Fruit fly (Drosophila melanogaster) whole organism, embryonic: Measurements from ENCODE around the gene bon.

ENCODE experiments used
- Antp ChIP-seq: fragments of 200-800 bp; sonication (Bioruptor generic); optimal IDR thresholded peaks from 3 replicates; lab custom pipeline; 2016; ENCODE audit warnings: missing biosample characterization, missing genetic modification characterization
- CG10543 ChIP-seq: fragments of 200-800 bp; sonication (Bioruptor generic); optimal IDR thresholded peaks from 3 replicates; lab custom pipeline; 2017; ENCODE audit warnings: missing biosample characterization, mild to moderate bottlenecking, missing genetic modification characterization, moderate library complexity
- CG10959 ChIP-seq: fragments of 200-800 bp; sonication (Bioruptor generic); IDR thresholded peaks from 2 replicates; pipeline ENCODE4 v1.3.6; 2022; ENCODE audit warnings: missing biosample characterization, missing genetic modification characterization
- CG10979 ChIP-seq: fragments of 200-800 bp; sonication (Bioruptor generic); optimal IDR thresholded peaks from 2 replicates; lab custom pipeline; 2018; ENCODE audit warnings: missing biosample characterization, mild to moderate bottlenecking, missing genetic modification characterization, moderate library complexity
- CG11456 ChIP-seq: fragments of 200-800 bp; sonication (Bioruptor generic); IDR thresholded peaks from 3 replicates; pipeline ENCODE4 v1.3.6; 2022; ENCODE audit warnings: missing biosample characterization, missing genetic modification characterization
- CG12391 ChIP-seq: fragments of 200-800 bp; sonication (Bioruptor generic); optimal IDR thresholded peaks from 3 replicates; lab custom pipeline; 2018; ENCODE audit warnings: missing biosample characterization, mild to moderate bottlenecking, missing genetic modification characterization, moderate library complexity
- CG12744 ChIP-seq: fragments of 200-800 bp; sonication (Bioruptor generic); optimal IDR thresholded peaks from 2 replicates; lab custom pipeline; 2016; ENCODE audit warnings: missing biosample characterization, missing genetic modification characterization
- CG12769 ChIP-seq: fragments of 200-800 bp; sonication (Bioruptor generic); optimal IDR thresholded peaks from 2 replicates; lab custom pipeline; 2019; ENCODE audit warnings: missing biosample characterization, mild to moderate bottlenecking, missing genetic modification characterization, moderate library complexity
- CG12942 ChIP-seq: fragments of 200-800 bp; sonication (Bioruptor generic); optimal IDR thresholded peaks from 3 replicates; lab custom pipeline; 2016; ENCODE audit warnings: missing biosample characterization, missing genetic modification characterization
- CG14050 ChIP-seq: fragments of 200-800 bp; sonication (Bioruptor generic); IDR thresholded peaks from 3 replicates; pipeline ENCODE4 v1.3.6; 2022; ENCODE audit warnings: missing biosample characterization, missing genetic modification characterization
- CG14965 ChIP-seq: fragments of 200-800 bp; sonication (Bioruptor generic); optimal IDR thresholded peaks from 2 replicates; lab custom pipeline; 2016; ENCODE audit warnings: missing biosample characterization, missing genetic modification characterization, borderline replicate concordance
- CG15269 ChIP-seq: fragments of 200-800 bp; sonication (Bioruptor generic); optimal IDR thresholded peaks from 2 replicates; lab custom pipeline; 2018; ENCODE audit warnings: missing biosample characterization, mild to moderate bottlenecking, missing genetic modification characterization, moderate library complexity
- CG2678 ChIP-seq: fragments of 200-800 bp; sonication (Bioruptor generic); optimal IDR thresholded peaks from 3 replicates; lab custom pipeline; 2019; ENCODE audit warnings: missing biosample characterization, mild to moderate bottlenecking, missing genetic modification characterization, moderate library complexity
- CG31224 ChIP-seq: fragments of 200-800 bp; sonication (Bioruptor generic); IDR thresholded peaks from 2 replicates; pipeline ENCODE4 v1.3.6; 2022; ENCODE audit warnings: missing biosample characterization, missing genetic modification characterization
- CG34422 ChIP-seq: fragments of 200-800 bp; sonication (Bioruptor generic); IDR thresholded peaks from 3 replicates; pipeline ENCODE4 v1.3.6; 2022; ENCODE audit warnings: missing biosample characterization, missing genetic modification characterization
- CG6765 ChIP-seq: fragments of 200-800 bp; sonication (Bioruptor generic); optimal IDR thresholded peaks from 3 replicates; lab custom pipeline; 2017; ENCODE audit warnings: missing biosample characterization, mild to moderate bottlenecking, missing genetic modification characterization
- CG6854 ChIP-seq: fragments of 200-800 bp; sonication (Bioruptor generic); optimal IDR thresholded peaks from 3 replicates; lab custom pipeline; 2017; ENCODE audit warnings: missing biosample characterization, mild to moderate bottlenecking, missing genetic modification characterization
- CG8089 ChIP-seq: fragments of 200-800 bp; sonication (Bioruptor generic); optimal IDR thresholded peaks from 3 replicates; lab custom pipeline; 2016; ENCODE audit warnings: missing biosample characterization, missing genetic modification characterization
- CG8388 ChIP-seq: fragments of 200-800 bp; sonication (Bioruptor generic); optimal IDR thresholded peaks from 2 replicates; lab custom pipeline; 2019; ENCODE audit warnings: missing biosample characterization, mild to moderate bottlenecking, missing genetic modification characterization, moderate library complexity
- Elba2 ChIP-seq: fragments of 200-800 bp; sonication (Bioruptor generic); optimal IDR thresholded peaks from 3 replicates; lab custom pipeline; 2016; ENCODE audit warnings: missing biosample characterization, missing genetic modification characterization
- Fer3 ChIP-seq: fragments of 200-800 bp; sonication (Bioruptor generic); optimal IDR thresholded peaks from 2 replicates; lab custom pipeline; 2018; ENCODE audit warnings: missing biosample characterization, mild to moderate bottlenecking, missing genetic modification characterization, moderate library complexity
- Oaz ChIP-seq: fragments of 200-800 bp; sonication (Bioruptor generic); IDR thresholded peaks from 2 replicates; pipeline ENCODE4 v1.3.6; 2022; ENCODE audit warnings: missing biosample characterization, missing genetic modification characterization
- Oli ChIP-seq: fragments of 200-800 bp; sonication (Bioruptor generic); optimal IDR thresholded peaks from 2 replicates; lab custom pipeline; 2018; ENCODE audit warnings: missing biosample characterization, mild to moderate bottlenecking, missing genetic modification characterization, moderate library complexity
- Rx ChIP-seq: fragments of 200-800 bp; sonication (Bioruptor generic); IDR thresholded peaks from 2 replicates; pipeline ENCODE4 v1.3.6; 2022; ENCODE audit warnings: missing biosample characterization, missing genetic modification characterization
- Side ChIP-seq: fragments of 200-800 bp; sonication (Bioruptor generic); optimal IDR thresholded peaks from 2 replicates; lab custom pipeline; 2016; ENCODE audit warnings: missing biosample characterization, missing genetic modification characterization
- Xbp1 ChIP-seq: fragments of 200-800 bp; sonication (Bioruptor generic); optimal IDR thresholded peaks from 3 replicates; lab custom pipeline; 2016; ENCODE audit warnings: missing biosample characterization, mild to moderate bottlenecking, missing genetic modification characterization
- ara ChIP-seq: fragments of 200-800 bp; sonication (Bioruptor generic); IDR thresholded peaks from 2 replicates; pipeline ENCODE4 v1.3.6; 2022; ENCODE audit warnings: missing biosample characterization, missing genetic modification characterization
- bbx ChIP-seq: fragments of 200-800 bp; sonication (Bioruptor generic); IDR thresholded peaks from 2 replicates; pipeline ENCODE4 v1.3.6; 2022; ENCODE audit warnings: missing biosample characterization, missing genetic modification characterization; ENCODE audit not compliant: partially characterized antibody
- cato ChIP-seq: fragments of 200-800 bp; sonication (Bioruptor generic); optimal IDR thresholded peaks from 2 replicates; lab custom pipeline; 2016; ENCODE audit warnings: missing biosample characterization, missing genetic modification characterization, borderline replicate concordance
- chm ChIP-seq: fragments of 200-800 bp; sonication (Bioruptor generic); IDR thresholded peaks from 2 replicates; pipeline ENCODE4 v1.3.6; 2022; ENCODE audit warnings: missing biosample characterization, missing genetic modification characterization
- croc ChIP-seq: fragments of 200-800 bp; sonication (Bioruptor generic); conservative IDR thresholded peaks from 3 replicates; pipeline ENCODE4 v1.3.6; 2022; ENCODE audit warnings: missing biosample characterization, missing genetic modification characterization
- disco-r ChIP-seq: fragments of 200-800 bp; sonication (Bioruptor generic); optimal IDR thresholded peaks from 2 replicates; lab custom pipeline; 2016; ENCODE audit warnings: missing biosample characterization, missing genetic modification characterization
- eve ChIP-seq, 2 experiments: fragments of >200 bp; optimal IDR thresholded peaks; 2 replicates each; lab custom pipeline; 2017; ENCODE audit warnings: missing biosample characterization in 2 of 2, missing genetic modification characterization in 2 of 2
- gce ChIP-seq: fragments of 200-800 bp; sonication (Bioruptor generic); IDR thresholded peaks from 3 replicates; pipeline ENCODE4 v1.3.6; 2022; ENCODE audit warnings: missing biosample characterization, missing genetic modification characterization
- lilli ChIP-seq: fragments of 200-800 bp; sonication (Bioruptor generic); optimal IDR thresholded peaks from 3 replicates; lab custom pipeline; 2016; ENCODE audit warnings: missing biosample characterization, missing genetic modification characterization
- p53 ChIP-seq: fragments of 200-800 bp; sonication (Bioruptor generic); optimal IDR thresholded peaks from 2 replicates; lab custom pipeline; 2016; ENCODE audit warnings: missing biosample characterization, missing genetic modification characterization
- row ChIP-seq: fragments of 200-800 bp; sonication (Bioruptor generic); IDR thresholded peaks from 3 replicates; pipeline ENCODE4 v1.3.6; 2022; ENCODE audit warnings: missing biosample characterization, missing genetic modification characterization
- shn ChIP-seq: fragments of 200-800 bp; sonication (Bioruptor generic); optimal IDR thresholded peaks from 3 replicates; lab custom pipeline; 2016; ENCODE audit warnings: missing biosample characterization, missing genetic modification characterization
- sob ChIP-seq: fragments of 200-800 bp; sonication (Bioruptor generic); IDR thresholded peaks from 2 replicates; pipeline ENCODE4 v1.3.6; 2022; ENCODE audit warnings: missing biosample characterization, missing genetic modification characterization
- sug ChIP-seq: fragments of 200-800 bp; optimal IDR thresholded peaks from 2 replicates; lab custom pipeline; 2019; ENCODE audit warnings: missing biosample characterization, mild to moderate bottlenecking, missing genetic modification characterization, moderate library complexity
- tgo ChIP-seq: fragments of 200-800 bp; sonication (Bioruptor generic); IDR thresholded peaks from 3 replicates; pipeline ENCODE4 v1.3.6; 2022; ENCODE audit warnings: missing biosample characterization, missing genetic modification characterization

Gene bon

dm6 chr3R:20546662-20547620 lies 46.0 kb upstream of the bon start (continued):
- TF ChIP-seq CG15269 (tag; lab: Kevin White, UChicago) (no peak), Elba2 (GFP tag; lab: Kevin White, UChicago) (no peak), row (peak; percentile 32; the same call in 1 of the 3 replicates), CG31224 (GFP tag; lab: Robert Waterston, UW) (no peak), CG14965 (GFP tag; lab: Kevin White, UChicago) (no peak), lilli (GFP tag; lab: Kevin White, UChicago) (peak; percentile 17), croc (GFP tag; lab: Robert Waterston, UW) (no peak), CG2678 (tag; lab: Kevin White, UChicago) (peak; percentile 4), CG10543 (GFP tag; lab: Kevin White, UChicago) (peak; percentile 28), sug (peak; percentile 11), CG14050 (no peak), ara (GFP tag; lab: Robert Waterston, UW) (no peak), Xbp1 (no peak), eve (GFP tag; optimal IDR thresholded peaks at IDR 0.05; lab: Kevin White, UChicago) (peak in 1 of 2 experiments; percentile 27), Antp (no peak), CG12942 (GFP tag; lab: Kevin White, UChicago) (no peak), CG10979 (tag; lab: Kevin White, UChicago) (no peak), CG12744 (GFP tag; lab: Kevin White, UChicago) (no peak), CG8089 (GFP tag; lab: Kevin White, UChicago) (no peak), chm (GFP tag; lab: Robert Waterston, UW) (no peak), Oaz (GFP tag; lab: Robert Waterston, UW) (no peak), CG34422 (GFP tag; lab: Robert Waterston, UW) (no peak), Rx (GFP tag; lab: Robert Waterston, UW) (no peak), Fer3 (tag; lab: Kevin White, UChicago) (no peak), cato (GFP tag; lab: Kevin White, UChicago) (no peak), CG12769 (tag; lab: Kevin White, UChicago) (peak; percentile 38), gce (GFP tag; lab: Robert Waterston, UW) (no peak), p53 (GFP tag; lab: Kevin White, UChicago) (no peak), Oli (tag; lab: Kevin White, UChicago) (no peak), bbx (GFP tag; lab: Robert Waterston, UW) (no peak), sob (GFP tag; lab: Robert Waterston, UW) (0 out of 2 replicates have a peak, but pooled peaks have one; percentile 7), CG8388 (GFP tag; lab: Kevin White, UChicago) (no peak), shn (GFP tag; lab: Kevin White, UChicago) (no peak), Side (GFP tag; lab: Kevin White, UChicago) (no peak), CG6854 (GFP tag; lab: Kevin White, UChicago) (no peak), CG10959 (no peak), tgo (GFP tag; lab: Robert Waterston, UW) (no peak), CG12391 (tag; lab: Kevin White, UChicago) (no peak), CG11456 (GFP tag; lab: Robert Waterston, UW) (no peak), disco-r (GFP tag; lab: Kevin White, UChicago) (no peak), CG6765 (GFP tag; lab: Kevin White, UChicago) (no peak)
